Fruit fly (Drosophila melanogaster) whole organism, embryonic: ENCODE results near the gene ec.
A peak's percentile ranks its signal among the peaks of the same experiment; 100 is the strongest.

Experiments used
- Abd-B ChIP-seq: fragments of 200-800 bp; sonication (Bioruptor generic); optimal IDR thresholded peaks from 2 replicates; lab custom pipeline; 2018; ENCODE audit warnings: missing biosample characterization, mild to moderate bottlenecking, missing genetic modification characterization, moderate library complexity
- Bgb ChIP-seq: fragments of 200-800 bp; sonication (Bioruptor generic); IDR thresholded peaks from 2 replicates; pipeline ENCODE4 v1.3.6; 2022; ENCODE audit warnings: missing biosample characterization, missing genetic modification characterization; ENCODE audit not compliant: partially characterized antibody
- Bteb2 ChIP-seq: fragments of 200-800 bp; sonication (Bioruptor generic); optimal IDR thresholded peaks from 2 replicates; lab custom pipeline; 2016; ENCODE audit warnings: missing biosample characterization, missing genetic modification characterization
- CG10147 ChIP-seq: fragments of 200-800 bp; sonication (Bioruptor generic); optimal IDR thresholded peaks from 2 replicates; lab custom pipeline; 2019; ENCODE audit warnings: missing biosample characterization, mild to moderate bottlenecking, missing genetic modification characterization, moderate library complexity
- CG10321 ChIP-seq: fragments of 200-800 bp; sonication (Bioruptor generic); IDR thresholded peaks from 2 replicates; pipeline ENCODE4 v1.3.6; 2022; ENCODE audit warnings: missing biosample characterization, missing genetic modification characterization
- CG10431 ChIP-seq: fragments of 200-800 bp; sonication (Bioruptor generic); optimal IDR thresholded peaks from 3 replicates; lab custom pipeline; 2018; ENCODE audit warnings: missing biosample characterization, mild to moderate bottlenecking, missing genetic modification characterization
- CG10654 ChIP-seq: fragments of 200-800 bp; sonication (Bioruptor generic); optimal IDR thresholded peaks from 2 replicates; lab custom pipeline; 2016; ENCODE audit warnings: missing biosample characterization, missing genetic modification characterization
- CG11695 ChIP-seq: fragments of 200-800 bp; sonication (Bioruptor generic); IDR thresholded peaks from 3 replicates; pipeline ENCODE4 v1.3.6; 2022; ENCODE audit warnings: missing biosample characterization, missing genetic modification characterization
- CG12236 ChIP-seq: fragments of 200-800 bp; sonication (Bioruptor generic); optimal IDR thresholded peaks from 2 replicates; lab custom pipeline; 2016; ENCODE audit warnings: missing biosample characterization, missing genetic modification characterization
- CG14710 ChIP-seq: fragments of 200-800 bp; sonication (Bioruptor generic); optimal IDR thresholded peaks from 3 replicates; lab custom pipeline; 2019; ENCODE audit warnings: missing biosample characterization, mild to moderate bottlenecking, missing genetic modification characterization, moderate library complexity
- CG17361 ChIP-seq: fragments of 200-800 bp; sonication (Bioruptor generic); IDR thresholded peaks from 3 replicates; pipeline ENCODE4 v1.3.6; 2022; ENCODE audit warnings: missing biosample characterization, missing genetic modification characterization
- CG1792 ChIP-seq: fragments of 200-800 bp; sonication (Bioruptor generic); optimal IDR thresholded peaks from 2 replicates; lab custom pipeline; 2016; ENCODE audit warnings: missing biosample characterization, missing genetic modification characterization
- CG18262 ChIP-seq: fragments of 200-800 bp; optimal IDR thresholded peaks from 3 replicates; lab custom pipeline; 2019; ENCODE audit warnings: missing biosample characterization, mild to moderate bottlenecking, missing genetic modification characterization, moderate library complexity
- CG2116 ChIP-seq: fragments of 200-800 bp; sonication (Bioruptor generic); optimal IDR thresholded peaks from 3 replicates; lab custom pipeline; 2018; ENCODE audit warnings: missing biosample characterization, mild to moderate bottlenecking, missing genetic modification characterization
- CG2202 ChIP-seq: fragments of 200-800 bp; sonication (Bioruptor generic); optimal IDR thresholded peaks from 2 replicates; lab custom pipeline; 2018; ENCODE audit warnings: missing biosample characterization, mild to moderate bottlenecking, missing genetic modification characterization
- CG2712 ChIP-seq: fragments of 200-800 bp; optimal IDR thresholded peaks from 3 replicates; lab custom pipeline; 2019; ENCODE audit warnings: missing biosample characterization, mild to moderate bottlenecking, missing genetic modification characterization, moderate library complexity
- CG30403 ChIP-seq: fragments of 200-800 bp; sonication (Bioruptor generic); optimal IDR thresholded peaks from 3 replicates; lab custom pipeline; 2016; ENCODE audit warnings: missing biosample characterization, missing genetic modification characterization
- CG33213 ChIP-seq: fragments of 200-800 bp; sonication (Bioruptor generic); optimal IDR thresholded peaks from 3 replicates; lab custom pipeline; 2016; ENCODE audit warnings: missing biosample characterization, missing genetic modification characterization
- CG4707 ChIP-seq: fragments of 200-800 bp; sonication (Bioruptor generic); optimal IDR thresholded peaks from 2 replicates; lab custom pipeline; 2018; ENCODE audit warnings: missing biosample characterization, mild to moderate bottlenecking, missing genetic modification characterization, moderate library complexity
- CG6689 ChIP-seq: fragments of 200-800 bp; sonication (Bioruptor generic); IDR thresholded peaks from 2 replicates; pipeline ENCODE4 v1.3.6; 2022; ENCODE audit warnings: missing biosample characterization, missing genetic modification characterization
- Chrac-16 ChIP-seq: fragments of 200-800 bp; sonication (Bioruptor generic); optimal IDR thresholded peaks from 3 replicates; lab custom pipeline; 2016; ENCODE audit warnings: missing biosample characterization, missing genetic modification characterization
- CkIIα-i1 ChIP-seq: fragments of 200-800 bp; sonication (Bioruptor generic); IDR thresholded peaks from 2 replicates; pipeline ENCODE4 v1.3.6; 2022; ENCODE audit warnings: missing biosample characterization, missing genetic modification characterization
- CoRest ChIP-seq: fragments of 200-800 bp; sonication (Bioruptor generic); optimal IDR thresholded peaks from 3 replicates; lab custom pipeline; 2018; ENCODE audit warnings: missing biosample characterization, mild to moderate bottlenecking, missing genetic modification characterization, moderate library complexity
- Dfd ChIP-seq, 2 experiments: fragments of >200 bp; optimal IDR thresholded peaks; 2 replicates each; lab custom pipeline; 2017; ENCODE audit warnings: missing biosample characterization in 2 of 2, missing genetic modification characterization in 2 of 2
- E2f2 ChIP-seq: fragments of 200-800 bp; sonication (Bioruptor generic); IDR thresholded peaks from 2 replicates; pipeline ENCODE4 v1.3.6; 2022; ENCODE audit warnings: missing biosample characterization, missing genetic modification characterization
- Hmx ChIP-seq: fragments of 200-800 bp; sonication (Bioruptor generic); optimal IDR thresholded peaks from 2 replicates; lab custom pipeline; 2016; ENCODE audit warnings: missing biosample characterization, missing genetic modification characterization
- Lim3 ChIP-seq: fragments of 200-800 bp; sonication (Bioruptor generic); IDR thresholded peaks from 2 replicates; pipeline ENCODE4 v1.3.6; 2022; ENCODE audit warnings: missing biosample characterization, missing genetic modification characterization
- Mes4 ChIP-seq: fragments of 200-800 bp; sonication (Bioruptor generic); optimal IDR thresholded peaks from 2 replicates; lab custom pipeline; 2016; ENCODE audit warnings: missing biosample characterization, missing genetic modification characterization
- Neu2 ChIP-seq: fragments of 200-800 bp; sonication (Bioruptor generic); optimal IDR thresholded peaks from 3 replicates; lab custom pipeline; 2016; ENCODE audit warnings: missing biosample characterization, missing genetic modification characterization, borderline replicate concordance
- Nf-YA ChIP-seq: fragments of 200-800 bp; sonication (Bioruptor generic); IDR thresholded peaks from 2 replicates; pipeline ENCODE4 v1.3.6; 2022; ENCODE audit warnings: missing biosample characterization, missing genetic modification characterization
- Opbp ChIP-seq: fragments of 200-800 bp; sonication (Bioruptor generic); IDR thresholded peaks from 3 replicates; pipeline ENCODE4 v1.3.6; 2022; ENCODE audit warnings: missing biosample characterization, missing genetic modification characterization; ENCODE audit not compliant: partially characterized antibody
- Pdp1 ChIP-seq, 2 experiments: fragments of 200-800 bp; sonication (Bioruptor generic); optimal IDR thresholded peaks; 3 replicates each; lab custom pipeline; 2016; ENCODE audit warnings: missing biosample characterization in 2 of 2, missing genetic modification characterization in 2 of 2, mild to moderate bottlenecking in 1 of 2, moderate library complexity in 1 of 2
- Rx ChIP-seq: fragments of 200-800 bp; sonication (Bioruptor generic); IDR thresholded peaks from 2 replicates; pipeline ENCODE4 v1.3.6; 2022; ENCODE audit warnings: missing biosample characterization, missing genetic modification characterization
- YL-1 ChIP-seq: fragments of 200-800 bp; sonication (Bioruptor generic); optimal IDR thresholded peaks from 3 replicates; lab custom pipeline; 2017; ENCODE audit warnings: missing biosample characterization, mild to moderate bottlenecking, missing genetic modification characterization
- bigmax ChIP-seq: fragments of 200-800 bp; sonication (Bioruptor generic); optimal IDR thresholded peaks from 2 replicates; lab custom pipeline; 2018; ENCODE audit warnings: missing biosample characterization, mild to moderate bottlenecking, missing genetic modification characterization
- br ChIP-seq: fragments of >200 bp; optimal IDR thresholded peaks from 2 replicates; lab custom pipeline; 2017
- cas ChIP-seq: fragments of 200-800 bp; sonication (Bioruptor generic); IDR thresholded peaks from 2 replicates; pipeline ENCODE4 v1.3.6; 2022; ENCODE audit warnings: missing biosample characterization, missing genetic modification characterization
- dmrt11E ChIP-seq: fragments of 200-800 bp; sonication (Bioruptor generic); optimal IDR thresholded peaks from 3 replicates; lab custom pipeline; 2018; ENCODE audit warnings: missing biosample characterization, mild to moderate bottlenecking, missing genetic modification characterization, moderate library complexity
- exex ChIP-seq: fragments of 200-800 bp; sonication (Bioruptor generic); optimal IDR thresholded peaks from 4 replicates; lab custom pipeline; 2018; ENCODE audit warnings: missing biosample characterization, mild to moderate bottlenecking, missing genetic modification characterization, moderate library complexity
- fd102C ChIP-seq: fragments of 200-800 bp; sonication (Bioruptor generic); optimal IDR thresholded peaks from 2 replicates; lab custom pipeline; 2018; ENCODE audit warnings: missing biosample characterization, mild to moderate bottlenecking, missing genetic modification characterization, moderate library complexity
- hth ChIP-seq: fragments of >200 bp; optimal IDR thresholded peaks from 2 replicates; lab custom pipeline; 2017; ENCODE audit warnings: inconsistent platforms
- insv ChIP-seq, 2 experiments: fragments of 200-800 bp; sonication (Bioruptor generic); optimal IDR thresholded peaks; 3 replicates each; lab custom pipeline; 2016 to 2018; ENCODE audit warnings: missing biosample characterization in 2 of 2, missing genetic modification characterization in 2 of 2
- inv ChIP-seq: fragments of 200-800 bp; sonication (Bioruptor generic); IDR thresholded peaks from 2 replicates; pipeline ENCODE4 v1.3.6; 2022; ENCODE audit warnings: missing biosample characterization, missing genetic modification characterization; ENCODE audit not compliant: partially characterized antibody
- lab ChIP-seq: fragments of 200-800 bp; sonication (Bioruptor generic); optimal IDR thresholded peaks from 3 replicates; lab custom pipeline; 2017; ENCODE audit warnings: missing biosample characterization, missing genetic modification characterization, mild to moderate bottlenecking, moderate library complexity, missing genetic modification reagents
- mirr ChIP-seq: fragments of 200-800 bp; sonication (Bioruptor generic); optimal IDR thresholded peaks from 3 replicates; lab custom pipeline; 2018; ENCODE audit warnings: missing biosample characterization, mild to moderate bottlenecking, missing genetic modification characterization
- nerfin-2 ChIP-seq: fragments of 200-800 bp; sonication (Bioruptor generic); IDR thresholded peaks from 2 replicates; pipeline ENCODE4 v1.3.6; 2022; ENCODE audit warnings: missing biosample characterization, missing genetic modification characterization; ENCODE audit not compliant: partially characterized antibody
- schlank ChIP-seq: fragments of 200-800 bp; sonication (Bioruptor generic); optimal IDR thresholded peaks from 2 replicates; lab custom pipeline; 2018; ENCODE audit warnings: missing biosample characterization, mild to moderate bottlenecking, missing genetic modification characterization
- slbo ChIP-seq: fragments of 200-800 bp; sonication (Bioruptor generic); IDR thresholded peaks from 2 replicates; pipeline ENCODE4 v1.3.6; 2022; ENCODE audit warnings: missing biosample characterization, missing genetic modification characterization
- tio ChIP-seq: fragments of 200-800 bp; sonication (Bioruptor generic); optimal IDR thresholded peaks from 2 replicates; lab custom pipeline; 2017; ENCODE audit warnings: missing biosample characterization, missing genetic modification characterization, inconsistent platforms
- ttk ChIP-seq: fragments of 200-800 bp; sonication (Bioruptor generic); IDR thresholded peaks from 2 replicates; pipeline ENCODE4 v2.1.2; 2022; ENCODE audit warnings: missing biosample characterization, missing genetic modification characterization
- usp ChIP-seq: fragments of >200 bp; optimal IDR thresholded peaks from 2 replicates; lab custom pipeline; 2017; ENCODE audit warnings: missing biosample characterization, missing genetic modification characterization
- zen2 ChIP-seq: fragments of 200-800 bp; sonication (Bioruptor generic); IDR thresholded peaks from 3 replicates; pipeline ENCODE4 v1.3.6; 2022; ENCODE audit warnings: missing biosample characterization, missing genetic modification characterization; ENCODE audit not compliant: partially characterized antibody

ec gene

DNA sequence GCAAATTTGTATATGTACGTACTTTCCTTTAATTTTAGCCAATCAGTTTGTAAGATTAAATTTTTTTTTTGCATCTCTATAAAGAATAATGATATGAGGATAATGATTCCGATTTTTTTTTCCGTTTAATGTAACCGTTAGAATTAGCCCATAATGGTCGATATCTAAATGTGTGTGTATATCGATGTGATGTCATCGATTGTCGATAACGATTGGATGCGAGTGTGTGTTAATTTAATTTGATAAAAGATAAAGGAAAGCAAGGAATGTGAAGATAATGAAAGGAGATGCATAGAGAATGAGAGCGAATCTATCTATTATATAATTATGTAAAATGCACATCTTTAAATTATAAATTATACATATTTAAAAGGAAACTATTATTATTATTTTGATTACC is 23.1 kb upstream of the ec start (continued):
- TF ChIP-seq CG6689 (GFP tag; lab: Robert Waterston, UW) (no peak), cas (no peak), YL-1 (no peak), hth (lab: Kevin White, UChicago) (no peak), CG10431 (GFP tag; lab: Kevin White, UChicago) (no peak), exex (tag; lab: Kevin White, UChicago) (no peak), CG30403 (GFP tag; lab: Kevin White, UChicago) (no peak), CG33213 (GFP tag; lab: Kevin White, UChicago) (no peak), ttk (GFP tag; lab: Robert Waterston, UW) (no peak), insv (GFP tag; optimal IDR thresholded peaks at IDR 0.05; lab: Kevin White, UChicago) (no peak), CkIIα-i1 (GFP tag; lab: Robert Waterston, UW) (no peak), dmrt11E (no peak), br (lab: Kevin White, UChicago) (no peak), tio (GFP tag; lab: Kevin White, UChicago) (no peak), CG11695 (GFP tag; lab: Robert Waterston, UW) (no peak), CG17361 (GFP tag; lab: Robert Waterston, UW) (no peak), CG2116 (GFP tag; lab: Kevin White, UChicago) (peak; percentile 67), Pdp1 (GFP tag; optimal IDR thresholded peaks at IDR 0.05; lab: Kevin White, UChicago) (peak in 1 of 2 experiments; percentile 49), CoRest (tag; lab: Kevin White, UChicago) (no peak), Dfd (GFP tag; optimal IDR thresholded peaks at IDR 0.05; lab: Kevin White, UChicago) (no peak), nerfin-2 (GFP tag; lab: Robert Waterston, UW) (peak; percentile 86), inv (peak; percentile 34; the same call in 1 of the 2 replicates), CG2712 (tag; lab: Kevin White, UChicago) (no peak), bigmax (GFP tag; lab: Kevin White, UChicago) (no peak), Neu2 (GFP tag; lab: Kevin White, UChicago) (no peak), Opbp (GFP tag; lab: Robert Waterston, UW) (peak; percentile 80; the same call in 2 of the 3 replicates), CG2202 (tag; lab: Kevin White, UChicago) (no peak), Nf-YA (GFP tag; lab: Robert Waterston, UW) (no peak), Lim3 (GFP tag; lab: Robert Waterston, UW) (no peak), CG10147 (GFP tag; lab: Kevin White, UChicago) (no peak), usp (GFP tag; lab: Kevin White, UChicago) (no peak), Chrac-16 (GFP tag; lab: Kevin White, UChicago) (no peak), CG1792 (GFP tag; lab: Kevin White, UChicago) (no peak), slbo (GFP tag; lab: Robert Waterston, UW) (no peak), Hmx (GFP tag; lab: Kevin White, UChicago) (no peak), fd102C (GFP tag; lab: Kevin White, UChicago) (no peak), CG14710 (tag; lab: Kevin White, UChicago) (no peak), Mes4 (GFP tag; lab: Kevin White, UChicago) (no peak), Abd-B (no peak), Bteb2 (GFP tag; lab: Kevin White, UChicago) (no peak), CG18262 (tag; lab: Kevin White, UChicago) (no peak), lab (GFP tag; lab: Kevin White, UChicago) (no peak), E2f2 (GFP tag; lab: Robert Waterston, UW) (peak; percentile 48), mirr (GFP tag; lab: Kevin White, UChicago) (no peak), schlank (tag; lab: Kevin White, UChicago) (no peak), CG10654 (GFP tag; lab: Kevin White, UChicago) (no peak), CG10321 (GFP tag; lab: Robert Waterston, UW) (no peak), CG4707 (GFP tag; lab: Kevin White, UChicago) (no peak), CG12236 (GFP tag; lab: Kevin White, UChicago) (no peak), Rx (no peak), Bgb (peak; percentile 65), zen2 (GFP tag; lab: Robert Waterston, UW) (peak; percentile 73; the same call in 2 of the 3 replicates)
